Fruit fly (Drosophila melanogaster): Measurements from ENCODE around the gene CG15254.

DNA sequence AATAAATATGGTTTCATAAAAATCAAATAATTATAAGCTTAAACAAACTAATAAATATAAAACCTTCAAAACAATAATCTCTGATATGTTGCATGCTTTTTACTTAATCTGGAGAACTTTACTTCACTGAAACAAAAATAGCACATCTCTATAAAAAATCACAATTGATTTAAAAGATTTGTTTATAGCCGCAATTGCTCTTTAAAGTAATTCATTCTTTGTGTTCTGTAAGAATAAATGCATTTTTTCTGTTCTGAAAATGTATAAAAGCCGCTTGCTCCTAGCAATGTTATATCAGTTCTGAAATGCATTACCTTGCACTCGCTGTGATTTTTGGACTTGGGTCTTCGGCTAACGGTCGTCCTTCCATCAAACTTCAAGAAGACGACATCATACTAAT is 2.1 kb upstream of the CG15254 start, which contains the start of gene CG11865:
- no peak for TF ChIP-seq CG5204 (GFP tag; optimal IDR thresholded peaks at IDR 0.05)
- TF ChIP-seq CG33017 (tag; optimal IDR thresholded peaks at IDR 0.05) = no peak
- no peak for TF ChIP-seq kay (GFP tag; ENCODE audit: borderline replicate concordance)
- no peak for TF ChIP-seq CG11617 (GFP tag; optimal IDR thresholded peaks at IDR 0.05)
- TF ChIP-seq CG12768 (GFP tag; optimal IDR thresholded peaks at IDR 0.05) = no peak
- TF ChIP-seq CG7101 (tag; optimal IDR thresholded peaks at IDR 0.05) = no peak
- TF ChIP-seq Hr96 (GFP tag; optimal IDR thresholded peaks at IDR 0.05) = no peak
- no peak for TF ChIP-seq Crg-1 (GFP tag; optimal IDR thresholded peaks at IDR 0.05)
- no peak for TF ChIP-seq CG7045 (GFP tag; optimal IDR thresholded peaks at IDR 0.05)
- no peak for TF ChIP-seq toe (GFP tag; optimal IDR thresholded peaks at IDR 0.05)
- TF ChIP-seq pad (GFP tag; optimal IDR thresholded peaks at IDR 0.05) = no peak

Measured in whole organism, adult.